Fruit fly (Drosophila melanogaster): ENCODE results near the gene ome.

ome gene

dm6 chr3L:14757464-14758384, 85.1 kb downstream of the ome start, which contains the start of gene CG42507 (continued):
- TF ChIP-seq CG16813 (GFP tag; IDR thresholded peaks at IDR 0.05; ENCODE audit: partially characterized antibody) (0 out of 3 replicates have a peak, but pooled peaks have one; percentile 29), Awh (GFP tag; IDR thresholded peaks at IDR 0.05) (no peak), Poxn (GFP tag; IDR thresholded peaks at IDR 0.05) (no peak), eve (GFP tag; optimal IDR thresholded peaks at IDR 0.05) (no peak), Ptx1 (GFP tag; IDR thresholded peaks at IDR 0.05) (no peak), jigr1 (GFP tag; IDR thresholded peaks at IDR 0.05) (no peak), en (GFP tag; optimal IDR thresholded peaks at IDR 0.05) (no peak), grn (GFP tag; optimal IDR thresholded peaks at IDR 0.05) (peak; percentile 56), otp (GFP tag; IDR thresholded peaks at IDR 0.05) (peak; percentile 52; the same call in 1 of the 3 replicates), CG30403 (GFP tag; optimal IDR thresholded peaks at IDR 0.05) (no peak), BtbVII (GFP tag; optimal IDR thresholded peaks at IDR 0.05) (peak; percentile 63), CG7839 (tag; optimal IDR thresholded peaks at IDR 0.05) (peak; percentile 20), Adf1 (GFP tag; IDR thresholded peaks at IDR 0.05) (peak; percentile 83), sim (GFP tag; IDR thresholded peaks at IDR 0.05) (no peak), bcd (GFP tag; optimal IDR thresholded peaks at IDR 0.05) (peak; percentile 22), CG10274 (GFP tag; optimal IDR thresholded peaks at IDR 0.05) (no peak), CG14050 (GFP tag; IDR thresholded peaks at IDR 0.05) (no peak), fd64A (GFP tag; optimal IDR thresholded peaks at IDR 0.05) (peak; percentile 67), bab2 (GFP tag; optimal IDR thresholded peaks at IDR 0.05) (peak; percentile 28), Atf3 (GFP tag; optimal IDR thresholded peaks at IDR 0.05) (no peak), CG1602 (GFP tag; optimal IDR thresholded peaks at IDR 0.05) (no peak), chif (GFP tag; optimal IDR thresholded peaks at IDR 0.05) (no peak), croc (GFP tag; conservative IDR thresholded peaks at IDR 0.05) (no peak), CG13296 (GFP tag; optimal IDR thresholded peaks at IDR 0.05) (peak; percentile 77), bowl (GFP tag; IDR thresholded peaks at IDR 0.05) (no peak), Bteb2 (GFP tag; optimal IDR thresholded peaks at IDR 0.05) (no peak), usp (GFP tag; optimal IDR thresholded peaks at IDR 0.05) (no peak), ind (GFP tag; optimal IDR thresholded peaks at IDR 0.05) (no peak), CG7928 (GFP tag; optimal IDR thresholded peaks at IDR 0.05) (no peak), tgo (GFP tag; IDR thresholded peaks at IDR 0.05) (no peak), CG8089 (GFP tag; optimal IDR thresholded peaks at IDR 0.05) (no peak), CG2712 (tag; optimal IDR thresholded peaks at IDR 0.05) (no peak), Vsx1 (GFP tag; optimal IDR thresholded peaks at IDR 0.05) (no peak), CG6854 (GFP tag; optimal IDR thresholded peaks at IDR 0.05) (no peak), B-H1 (GFP tag; IDR thresholded peaks at IDR 0.05) (no peak), rib (GFP tag; IDR thresholded peaks at IDR 0.05) (peak; percentile 20; the same call in 1 of the 2 replicates), CG7556 (GFP tag; optimal IDR thresholded peaks at IDR 0.05) (no peak), CG14710 (tag; optimal IDR thresholded peaks at IDR 0.05) (peak; percentile 11), Doc3 (GFP tag; IDR thresholded peaks at IDR 0.05; ENCODE audit: partially characterized antibody) (peak; percentile 45; the same call in 1 of the 3 replicates), sna (GFP tag; IDR thresholded peaks at IDR 0.05; ENCODE audit: partially characterized antibody) (peak; percentile 24; the same call in 1 of the 2 replicates), zfh1 (GFP tag; IDR thresholded peaks at IDR 0.05) (peak; percentile 27; the same call in 1 of the 3 replicates), dan (GFP tag; IDR thresholded peaks at IDR 0.05) (no peak), nerfin-1 (tag; optimal IDR thresholded peaks at IDR 0.05) (no peak), CG3726 (GFP tag; IDR thresholded peaks at IDR 0.05) (no peak), GATAe (GFP tag; conservative IDR thresholded peaks at IDR 0.05) (no peak), gfzf (GFP tag; optimal IDR thresholded peaks at IDR 0.05) (no peak), CG14860 (GFP tag; IDR thresholded peaks at IDR 0.05; ENCODE audit: partially characterized antibody) (no peak), CG11723 (GFP tag; optimal IDR thresholded peaks at IDR 0.05) (peak; percentile 34), CG1603 (tag; optimal IDR thresholded peaks at IDR 0.05) (peak; percentile 39)

All from whole organism, embryonic.